Worm (Caenorhabditis elegans): ENCODE measurements around the gene srh-27.

DNA sequence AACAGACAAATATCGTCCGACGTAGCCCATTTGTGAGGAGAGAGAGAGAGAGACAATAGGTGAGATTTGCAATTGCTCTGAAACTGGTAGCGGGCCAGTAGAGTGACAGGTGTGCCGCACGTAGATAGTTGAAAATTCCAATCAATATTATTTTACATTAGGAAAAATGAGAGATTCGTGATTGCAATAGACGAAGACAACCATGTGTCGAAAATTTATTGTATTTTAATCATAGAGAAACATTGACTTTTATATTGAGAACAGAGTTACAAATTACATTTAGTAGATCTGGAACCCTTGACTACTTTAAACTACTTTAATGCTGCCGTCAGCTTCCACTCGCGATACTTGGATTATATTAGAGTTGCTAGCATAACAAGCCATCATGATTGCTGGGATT, 35.9 kb upstream of the srh-27 start, which contains the start of gene Y57A10C.1:
- TF ChIP-seq ceh-48 (tag; optimal IDR thresholded peaks at IDR 0.05) (no peak), elt-2 (tag; optimal IDR thresholded peaks at IDR 0.05) (no peak), fax-1 (tag; optimal IDR thresholded peaks at IDR 0.05) (no peak), ceh-22 (tag; optimal IDR thresholded peaks at IDR 0.05) (no peak), pha-4 (tag; optimal IDR thresholded peaks at IDR 0.05) (no peak), unc-86 (tag; optimal IDR thresholded peaks at IDR 0.05) (no peak), sox-4 (tag; optimal IDR thresholded peaks at IDR 0.05) (no peak), ceh-24 (tag; optimal IDR thresholded peaks at IDR 0.05) (no peak), mec-3 (tag; optimal IDR thresholded peaks at IDR 0.05; ENCODE audit: borderline replicate concordance) (no peak), ceh-9 (tag; optimal IDR thresholded peaks at IDR 0.05) (no peak), lim-6 (tag; optimal IDR thresholded peaks at IDR 0.05) (no peak), che-1 (tag; optimal IDR thresholded peaks at IDR 0.05) (no peak), K02D7.2 (tag; optimal IDR thresholded peaks at IDR 0.05) (no peak), fkh-10 (GFP tag; optimal IDR thresholded peaks at IDR 0.05) (no peak)
